Worm (Caenorhabditis elegans) whole organism, L2 larva: ENCODE data around the gene clec-140.
A peak's percentile ranks its signal among the peaks of the same experiment; 100 is the strongest.

Experiments
- C34F6.9 ChIP-seq: fragments of 150-350 bp; optimal IDR thresholded peaks from 2 replicates; lab custom pipeline; 2014; ENCODE audit warnings: missing biosample characterization, missing genetic modification characterization
- F13H6.1 ChIP-seq: sonication (generic microtip); optimal IDR thresholded peaks from 2 replicates; lab custom pipeline; 2016; ENCODE audit warnings: missing genetic modification characterization, missing compliant biosample characterization
- R02D3.7 ChIP-seq: fragments of 150-350 bp; optimal IDR thresholded peaks from 2 replicates; lab custom pipeline; 2014; ENCODE audit warnings: missing biosample characterization, missing genetic modification characterization
- Y55F3AM.14 ChIP-seq: fragments of 200-800 bp; sonication (Bioruptor generic); optimal IDR thresholded peaks from 2 replicates; lab custom pipeline; 2018; ENCODE audit warnings: mild to moderate bottlenecking, missing genetic modification characterization, missing compliant biosample characterization
- ZK546.5 ChIP-seq: sonication (generic microtip); optimal IDR thresholded peaks from 2 replicates; lab custom pipeline; 2017; ENCODE audit warnings: missing biosample characterization, missing genetic modification characterization
- alr-1 ChIP-seq: fragments of 150-350 bp; optimal IDR thresholded peaks from 2 replicates; lab custom pipeline; 2014; ENCODE audit warnings: missing biosample characterization, missing genetic modification characterization
- aly-2 ChIP-seq: fragments of 150-350 bp; optimal IDR thresholded peaks from 2 replicates; lab custom pipeline; 2014; ENCODE audit warnings: missing biosample characterization, missing genetic modification characterization
- ceh-82 ChIP-seq: fragments of 150-350 bp; optimal IDR thresholded peaks from 2 replicates; lab custom pipeline; 2014; ENCODE audit warnings: missing biosample characterization, missing genetic modification characterization
- crh-2 ChIP-seq: sonication (generic microtip); optimal IDR thresholded peaks from 2 replicates; lab custom pipeline; 2017; ENCODE audit warnings: missing biosample characterization, missing genetic modification characterization
- dmd-4 ChIP-seq: sonication (generic microtip); optimal IDR thresholded peaks from 2 replicates; lab custom pipeline; 2017; ENCODE audit warnings: missing biosample characterization, missing genetic modification characterization
- egl-27 ChIP-seq: sonication (generic microtip); optimal IDR thresholded peaks from 3 replicates; lab custom pipeline; 2017; ENCODE audit warnings: missing biosample characterization, missing genetic modification reagents, missing genetic modification characterization
- elt-1 ChIP-seq: fragments of 150-350 bp; optimal IDR thresholded peaks from 2 replicates; lab custom pipeline; 2014; ENCODE audit warnings: missing biosample characterization, missing genetic modification characterization
- fos-1 ChIP-seq: fragments of 150-350 bp; optimal IDR thresholded peaks from 2 replicates; lab custom pipeline; 2014; ENCODE audit warnings: missing biosample characterization, missing genetic modification characterization
- gmeb-1 ChIP-seq: fragments of 150-350 bp; optimal IDR thresholded peaks from 2 replicates; lab custom pipeline; 2014; ENCODE audit warnings: missing biosample characterization, missing genetic modification characterization
- lin-11 ChIP-seq: fragments of 150-350 bp; sonication (generic microtip); optimal IDR thresholded peaks from 2 replicates; lab custom pipeline; 2014; ENCODE audit warnings: missing biosample characterization, missing genetic modification characterization, inconsistent platforms, mixed read lengths
- lin-13 ChIP-seq: fragments of 150-350 bp; optimal IDR thresholded peaks from 2 replicates; lab custom pipeline; 2014; ENCODE audit warnings: missing biosample characterization, missing genetic modification reagents, missing genetic modification characterization
- lin-39 ChIP-seq: fragments of 150-350 bp; optimal IDR thresholded peaks from 2 replicates; lab custom pipeline; 2014; ENCODE audit warnings: missing biosample characterization, missing genetic modification reagents, missing genetic modification characterization
- mab-5 ChIP-seq: fragments of 150-350 bp; optimal IDR thresholded peaks from 2 replicates; lab custom pipeline; 2014; ENCODE audit warnings: missing biosample characterization, missing genetic modification characterization
- nhr-10 ChIP-seq: sonication (generic microtip); optimal IDR thresholded peaks from 2 replicates; lab custom pipeline; 2017; ENCODE audit warnings: missing biosample characterization, missing genetic modification characterization
- nhr-12 ChIP-seq: fragments of 150-350 bp; optimal IDR thresholded peaks from 2 replicates; lab custom pipeline; 2014; ENCODE audit warnings: missing biosample characterization, missing genetic modification characterization
- nhr-129 ChIP-seq: fragments of 150-350 bp; optimal IDR thresholded peaks from 2 replicates; lab custom pipeline; 2014; ENCODE audit warnings: missing biosample characterization, missing genetic modification characterization
- nhr-25 ChIP-seq: fragments of 150-350 bp; sonication (generic microtip); optimal IDR thresholded peaks from 3 replicates; lab custom pipeline; 2014; ENCODE audit warnings: missing biosample characterization, missing genetic modification characterization
- nhr-6 ChIP-seq: fragments of 150-350 bp; optimal IDR thresholded peaks from 2 replicates; lab custom pipeline; 2014; ENCODE audit warnings: missing biosample characterization, missing genetic modification characterization
- nhr-77 ChIP-seq: fragments of 150-350 bp; optimal IDR thresholded peaks from 2 replicates; lab custom pipeline; 2014; ENCODE audit warnings: missing biosample characterization, missing genetic modification characterization
- peb-1 ChIP-seq: fragments of 150-350 bp; optimal IDR thresholded peaks from 2 replicates; lab custom pipeline; 2014; ENCODE audit warnings: missing biosample characterization, missing genetic modification characterization
- sem-4 ChIP-seq: fragments of 150-350 bp; optimal IDR thresholded peaks from 2 replicates; lab custom pipeline; 2014; ENCODE audit warnings: missing biosample characterization, missing genetic modification reagents, missing genetic modification characterization
- unc-39 ChIP-seq: fragments of 150-350 bp; optimal IDR thresholded peaks from 2 replicates; lab custom pipeline; 2014; ENCODE audit warnings: missing biosample characterization, missing genetic modification characterization
- unc-55 ChIP-seq: fragments of 150-350 bp; sonication (generic microtip); optimal IDR thresholded peaks from 3 replicates; lab custom pipeline; 2014; ENCODE audit warnings: missing biosample characterization, missing genetic modification reagents, missing genetic modification characterization
- zag-1 ChIP-seq: fragments of 150-350 bp; optimal IDR thresholded peaks from 2 replicates; lab custom pipeline; 2014; ENCODE audit warnings: missing biosample characterization, missing genetic modification characterization
- ztf-1 ChIP-seq: fragments of 200-800 bp; sonication (Bioruptor generic); conservative IDR thresholded peaks from 2 replicates; pipeline ENCODE4 v1.3.6; 2022; ENCODE audit warnings: missing genetic modification characterization, missing compliant biosample characterization
- ztf-11 ChIP-seq: sonication (generic microtip); optimal IDR thresholded peaks from 2 replicates; lab custom pipeline; 2017; ENCODE audit warnings: missing biosample characterization, missing genetic modification characterization

clec-140 gene

ce11 chrII:4626606-4627005 lies 46.3 kb upstream of the clec-140 start, which contains the start of gene F35D11.1:
Gene F35D11.1, plus strand, starts transcription at chrII:4626906.
- no peak for TF ChIP-seq R02D3.7 (tag; lab: Kevin White, UChicago)
- TF ChIP-seq peb-1 (tag; lab: Kevin White, UChicago), result no peak
- no peak for TF ChIP-seq nhr-129 (tag; lab: Kevin White, UChicago)
- TF ChIP-seq mab-5 (tag; lab: Kevin White, UChicago), result no peak
- no peak for TF ChIP-seq nhr-6
- TF ChIP-seq ceh-82 (tag; lab: Kevin White, UChicago), result no peak
- no peak for TF ChIP-seq lin-13 (GFP tag; lab: Kevin White, UChicago)
- TF ChIP-seq Y55F3AM.14 (GFP tag; lab: Kevin White, UChicago), result no peak
- TF ChIP-seq F13H6.1, result no peak

ce11 chrII:4631479-4631878 lies 41.4 kb upstream of the clec-140 start:
- no peak for TF ChIP-seq zag-1

ce11 chrII:4638241-4638640 lies 34.6 kb upstream of the clec-140 start, which contains the start of gene che-10:
Gene che-10, minus strand, starts transcription at chrII:4638341.
- TF ChIP-seq ZK546.5 (tag; lab: Kevin White, UChicago), result no peak
- no peak for TF ChIP-seq lin-39
- no peak for TF ChIP-seq alr-1
- TF ChIP-seq peb-1 (tag; lab: Kevin White, UChicago), result no peak
- TF ChIP-seq nhr-25, result no peak
- TF ChIP-seq R02D3.7 (tag; lab: Kevin White, UChicago), result no peak
- no peak for TF ChIP-seq zag-1
- no peak for TF ChIP-seq fos-1 (tag; lab: Kevin White, UChicago)
- no peak for TF ChIP-seq nhr-12 (tag; lab: Kevin White, UChicago)
- TF ChIP-seq dmd-4 (tag; lab: Kevin White, UChicago), result no peak
- TF ChIP-seq nhr-129 (tag; lab: Kevin White, UChicago), result no peak
- TF ChIP-seq, all 48 proteins: peak for 0

- TF ChIP-seq ZK546.5 (tag; lab: Kevin White, UChicago), result no peak
- TF ChIP-seq F13H6.1, result no peak
- no peak for TF ChIP-seq egl-27 (tag; lab: Kevin White, UChicago)
- TF ChIP-seq lin-39, result no peak
- TF ChIP-seq nhr-12 (tag; lab: Kevin White, UChicago), result no peak
- TF ChIP-seq gmeb-1 (tag; lab: Kevin White, UChicago), result no peak
- no peak for TF ChIP-seq unc-55 (GFP tag; lab: Kevin White, UChicago)
These were observed 34.0 kb upstream of the clec-140 start for ce11 chrII:4638891-4639290.

ce11 chrII:4640748-4641147 lies 32.1 kb upstream of the clec-140 start:
- TF ChIP-seq C34F6.9 (tag; lab: Kevin White, UChicago) (peak; percentile 37), F13H6.1 (no peak), unc-55 (GFP tag; lab: Kevin White, UChicago) (peak; percentile 47), sem-4 (tag; lab: Kevin White, UChicago) (no peak)

- no peak for TF ChIP-seq elt-1 (tag; lab: Kevin White, UChicago)
These were observed 24.1 kb upstream of the clec-140 start, which contains the start of gene lgc-27 for ce11 chrII:4648785-4649184. Gene lgc-27, plus strand, starts transcription at chrII:4649085.

- TF ChIP-seq dmd-4 (tag; lab: Kevin White, UChicago) (no peak), ceh-82 (tag; lab: Kevin White, UChicago) (no peak), peb-1 (tag; lab: Kevin White, UChicago) (no peak), sem-4 (tag; lab: Kevin White, UChicago) (no peak), nhr-129 (tag; lab: Kevin White, UChicago) (no peak), crh-2 (tag; lab: Kevin White, UChicago) (no peak), alr-1 (no peak), nhr-77 (tag; lab: Kevin White, UChicago) (no peak), unc-39 (tag; lab: Kevin White, UChicago) (no peak), lin-39 (no peak)
These were observed 22.8 kb upstream of the clec-140 start for ce11 chrII:4650072-4650471.

ce11 chrII:4655834-4656233 lies 17.0 kb upstream of the clec-140 start, which contains the start of gene fut-6:
Gene fut-6, minus strand, starts transcription at chrII:4655934.
- TF ChIP-seq nhr-10 (tag; lab: Kevin White, UChicago) (no peak), ceh-82 (tag; lab: Kevin White, UChicago) (no peak), fos-1 (tag; lab: Kevin White, UChicago) (no peak), nhr-77 (tag; lab: Kevin White, UChicago) (no peak), nhr-25 (no peak), lin-13 (GFP tag; lab: Kevin White, UChicago) (no peak), ztf-11 (tag; lab: Kevin White, UChicago) (no peak), aly-2 (tag; lab: Kevin White, UChicago) (no peak), lin-11 (no peak), elt-1 (tag; lab: Kevin White, UChicago) (no peak), gmeb-1 (tag; lab: Kevin White, UChicago) (no peak), ztf-1 (GFP tag; lab: Robert Waterston, UW) (no peak), F13H6.1 (no peak)
